Fruit fly (Drosophila melanogaster) whole organism, adult: ENCODE measurements around the gene CG4998.

Experiments
- CG12768 ChIP-seq: fragments of 200-800 bp; sonication (Bioruptor generic); optimal IDR thresholded peaks from 2 replicates; lab custom pipeline; 2017; ENCODE audit warnings: missing biosample characterization, missing genetic modification characterization, mild to moderate bottlenecking, moderate library complexity, missing genetic modification reagents
- CG5204 ChIP-seq: fragments of 200-800 bp; sonication (Bioruptor generic); optimal IDR thresholded peaks from 2 replicates; lab custom pipeline; 2016; ENCODE audit warnings: missing biosample characterization, missing genetic modification characterization
- Clk ChIP-seq: fragments of 200-800 bp; sonication (Bioruptor generic); optimal IDR thresholded peaks from 2 replicates; lab custom pipeline; 2017; ENCODE audit warnings: missing biosample characterization, missing genetic modification characterization
- Crg-1 ChIP-seq: fragments of 200-800 bp; sonication (Bioruptor generic); optimal IDR thresholded peaks from 2 replicates; lab custom pipeline; 2016; ENCODE audit warnings: missing biosample characterization, missing genetic modification characterization
- Hr96 ChIP-seq: fragments of 200-800 bp; sonication (Bioruptor generic); optimal IDR thresholded peaks from 2 replicates; lab custom pipeline; 2016; ENCODE audit warnings: missing biosample characterization, missing genetic modification characterization
- Mnt ChIP-seq: fragments of 200-800 bp; sonication (Bioruptor generic); optimal IDR thresholded peaks from 2 replicates; lab custom pipeline; 2016; ENCODE audit warnings: missing biosample characterization, mild to moderate bottlenecking, missing genetic modification characterization
- cic ChIP-seq: fragments of 200-800 bp; sonication (Bioruptor generic); optimal IDR thresholded peaks from 2 replicates; lab custom pipeline; 2017; ENCODE audit warnings: missing biosample characterization, mild to moderate bottlenecking, missing genetic modification characterization, moderate library complexity
- cnc ChIP-seq, 2 experiments: fragments of >200 bp; optimal IDR thresholded peaks; 2 replicates each; lab custom pipeline; 2017
- kay ChIP-seq: fragments of 200-800 bp; sonication (Bioruptor generic); peaks from one replicate; lab custom pipeline; 2016; ENCODE audit warnings: missing biosample characterization, missing genetic modification characterization, borderline replicate concordance
- tj ChIP-seq: fragments of 200-800 bp; sonication (Bioruptor generic); optimal IDR thresholded peaks from 3 replicates; lab custom pipeline; 2017; ENCODE audit warnings: missing biosample characterization, mild to moderate bottlenecking, missing genetic modification characterization, moderate library complexity
- toe ChIP-seq: fragments of 200-800 bp; sonication (Bioruptor generic); optimal IDR thresholded peaks from 2 replicates; lab custom pipeline; 2016; ENCODE audit warnings: missing biosample characterization, missing genetic modification characterization

DNA sequence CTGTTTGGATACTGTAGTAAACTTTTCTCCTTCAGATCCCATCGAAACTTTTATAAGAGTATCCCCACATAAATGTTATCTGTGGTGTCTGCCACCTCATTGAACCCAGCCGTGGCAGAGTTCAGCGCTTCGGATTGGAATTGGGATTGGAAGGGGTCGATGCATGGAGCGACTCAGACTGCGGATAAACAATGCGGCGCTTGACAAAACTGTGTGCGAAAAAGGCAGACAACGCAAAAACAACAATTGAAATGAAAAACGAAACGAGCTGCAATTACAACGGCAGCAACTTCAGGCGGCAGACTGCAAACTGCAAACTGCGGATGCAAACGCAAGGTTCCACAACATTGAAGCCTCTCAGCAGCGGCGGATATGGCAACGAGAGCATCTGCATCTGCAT, 24.8 kb upstream of the CG4998 start, which contains the start of gene CG13062:
- no peak for TF ChIP-seq Hr96
- TF ChIP-seq toe (GFP tag; lab: Kevin White, UChicago), result no peak
- no peak for TF ChIP-seq CG5204 (GFP tag; lab: Kevin White, UChicago)
- TF ChIP-seq Mnt, result no peak
- no peak for TF ChIP-seq cnc (optimal IDR thresholded peaks at IDR 0.05; lab: Kevin White, UChicago)
- no peak for TF ChIP-seq kay (GFP tag; lab: Kevin White, UChicago)
- no peak for TF ChIP-seq Clk
- TF ChIP-seq Crg-1, result no peak
- TF ChIP-seq CG12768 (GFP tag; lab: Kevin White, UChicago), result no peak
- no peak for TF ChIP-seq tj (GFP tag; lab: Kevin White, UChicago)
- no peak for TF ChIP-seq cic (GFP tag; lab: Kevin White, UChicago)
